Fruit fly (Drosophila melanogaster): ENCODE measurements around the gene bip1.

The bip1 gene

dm6 chr3L:8072720-8073119, 14.2 kb upstream of the bip1 start (continued):
- TF ChIP-seq Sry-β (GFP tag; optimal IDR thresholded peaks at IDR 0.05) = no peak
- TF ChIP-seq Lpt (GFP tag; optimal IDR thresholded peaks at IDR 0.05) = no peak
- TF ChIP-seq Bdp1 (GFP tag; optimal IDR thresholded peaks at IDR 0.05) = no peak
- peak; percentile 83 for TF ChIP-seq CG18599 (GFP tag; optimal IDR thresholded peaks at IDR 0.05)
- TF ChIP-seq luna (GFP tag; optimal IDR thresholded peaks at IDR 0.05) = no peak
- TF ChIP-seq Hmx (GFP tag; optimal IDR thresholded peaks at IDR 0.05) = peak; percentile 55
- peak; percentile 30 for TF ChIP-seq PHDP (tag; optimal IDR thresholded peaks at IDR 0.05)
- TF ChIP-seq ash1 (GFP tag; optimal IDR thresholded peaks at IDR 0.05) = no peak
- TF ChIP-seq stc (GFP tag; IDR thresholded peaks at IDR 0.05) = peak; percentile 75
- peak; percentile 88 for TF ChIP-seq CG2678 (tag; optimal IDR thresholded peaks at IDR 0.05)
- TF ChIP-seq tll (GFP tag; optimal IDR thresholded peaks at IDR 0.05) = no peak
- no peak for TF ChIP-seq YL-1 (GFP tag; optimal IDR thresholded peaks at IDR 0.05)
- TF ChIP-seq row (GFP tag; IDR thresholded peaks at IDR 0.05) = peak; percentile 70
- TF ChIP-seq caup (GFP tag; optimal IDR thresholded peaks at IDR 0.05; ENCODE audit: severe bottlenecking) = peak; percentile 28
- TF ChIP-seq bbx (GFP tag; IDR thresholded peaks at IDR 0.05; ENCODE audit: partially characterized antibody) = no peak
- TF ChIP-seq otp (GFP tag; IDR thresholded peaks at IDR 0.05) = 0 out of 3 replicates have a peak, but pooled peaks have one; percentile 25
- no peak for TF ChIP-seq HLH4C (GFP tag; IDR thresholded peaks at IDR 0.05; ENCODE audit: partially characterized antibody)
- peak; percentile 68 for TF ChIP-seq Ada2b (GFP tag; IDR thresholded peaks at IDR 0.05)
- peak; percentile 74 for TF ChIP-seq Xrp1 (GFP tag; IDR thresholded peaks at IDR 0.05)
- 0 out of 3 replicates have a peak, but pooled peaks have one; percentile 24 for TF ChIP-seq z (GFP tag; IDR thresholded peaks at IDR 0.05)
- 0 out of 3 replicates have a peak, but pooled peaks have one; percentile 42 for TF ChIP-seq jigr1 (GFP tag; IDR thresholded peaks at IDR 0.05)
- no peak for TF ChIP-seq CG12942 (GFP tag; optimal IDR thresholded peaks at IDR 0.05)
- TF ChIP-seq CG2129 (GFP tag; IDR thresholded peaks at IDR 0.05; ENCODE audit: partially characterized antibody) = no peak
- peak; percentile 81 for TF ChIP-seq CG32532 (GFP tag; IDR thresholded peaks at IDR 0.05)
- TF ChIP-seq Mad (GFP tag; optimal IDR thresholded peaks at IDR 0.05) = no peak
- TF ChIP-seq CG5180 (GFP tag; optimal IDR thresholded peaks at IDR 0.05) = peak; percentile 67
- TF ChIP-seq CG6175 (GFP tag; IDR thresholded peaks at IDR 0.05) = 0 out of 3 replicates have a peak, but pooled peaks have one; percentile 45
- TF ChIP-seq CG8944 (GFP tag; optimal IDR thresholded peaks at IDR 0.05) = no peak
- TF ChIP-seq CG17612 (GFP tag; IDR thresholded peaks at IDR 0.05) = no peak
- TF ChIP-seq CG4360 (GFP tag; IDR thresholded peaks at IDR 0.05) = peak; percentile 55; the same call in 1 of the 2 replicates
- TF ChIP-seq wek (GFP tag; optimal IDR thresholded peaks at IDR 0.05) = no peak
- peak; percentile 61 for TF ChIP-seq CG9932 (GFP tag; IDR thresholded peaks at IDR 0.05)
- TF ChIP-seq disco-r (GFP tag; optimal IDR thresholded peaks at IDR 0.05) = no peak
- 0 out of 3 replicates have a peak, but pooled peaks have one; percentile 19 for TF ChIP-seq CG14050 (GFP tag; IDR thresholded peaks at IDR 0.05)
- TF ChIP-seq Trl (optimal IDR thresholded peaks at IDR 0.05) = peak in 1 of 2 experiments; percentile 18
- TF ChIP-seq Trl (GFP tag; optimal IDR thresholded peaks at IDR 0.05) = peak; percentile 27
- no peak for TF ChIP-seq CG8089 (GFP tag; optimal IDR thresholded peaks at IDR 0.05)
- no peak for TF ChIP-seq bowl (GFP tag; IDR thresholded peaks at IDR 0.05)
- no peak; the same call in 2 of the 3 replicates for TF ChIP-seq Mrtf (GFP tag; IDR thresholded peaks at IDR 0.05)
- TF ChIP-seq CG7839 (tag; optimal IDR thresholded peaks at IDR 0.05) = peak; percentile 81
- no peak for TF ChIP-seq chinmo (GFP tag; IDR thresholded peaks at IDR 0.05; ENCODE audit: partially characterized antibody)
- TF ChIP-seq esg (GFP tag; conservative IDR thresholded peaks at IDR 0.05) = peak; percentile 59; the same call in 1 of the 2 replicates
- TF ChIP-seq Ptx1 (GFP tag; IDR thresholded peaks at IDR 0.05) = peak; percentile 70
- TF ChIP-seq CG10274 (GFP tag; optimal IDR thresholded peaks at IDR 0.05) = peak; percentile 29
- peak; percentile 50; the same call in 1 of the 2 replicates for TF ChIP-seq ap (GFP tag; IDR thresholded peaks at IDR 0.05)
- peak; percentile 39 for TF ChIP-seq CG15514 (GFP tag; optimal IDR thresholded peaks at IDR 0.05)
- TF ChIP-seq Drgx (GFP tag; IDR thresholded peaks at IDR 0.05) = peak; percentile 75
- peak in 1 of 2 experiments; percentile 28 for TF ChIP-seq bsh (GFP tag; optimal IDR thresholded peaks at IDR 0.05)
- TF ChIP-seq CG10209 (GFP tag; optimal IDR thresholded peaks at IDR 0.05) = peak; percentile 17
- no peak for TF ChIP-seq Sin3A (optimal IDR thresholded peaks at IDR 0.05)
- TF ChIP-seq CG10366 (GFP tag; IDR thresholded peaks at IDR 0.05) = peak; percentile 48; the same call in 1 of the 2 replicates
